Fruit fly (Drosophila melanogaster): ENCODE data around the gene Met.

The Met gene

dm6 chrX:11622649-11623425 lies 6.9 kb downstream of the Met start (continued):
- TF ChIP-seq Med (GFP tag) (peak; percentile 97), CG6854 (GFP tag; optimal IDR thresholded peaks at IDR 0.05) (peak; percentile 2), pum (GFP tag; optimal IDR thresholded peaks at IDR 0.05) (no peak), sim (GFP tag; IDR thresholded peaks at IDR 0.05) (peak; percentile 51; the same call in 1 of the 2 replicates), nom (GFP tag; optimal IDR thresholded peaks at IDR 0.05) (peak; percentile 96), Doc3 (GFP tag; IDR thresholded peaks at IDR 0.05; ENCODE audit: partially characterized antibody) (no peak), CG7556 (GFP tag; optimal IDR thresholded peaks at IDR 0.05) (peak; percentile 63), dmrt11E (tag; optimal IDR thresholded peaks at IDR 0.05) (peak; percentile 22), CG6813 (GFP tag; optimal IDR thresholded peaks at IDR 0.05) (no peak), CG10209 (GFP tag; optimal IDR thresholded peaks at IDR 0.05) (peak; percentile 71), Scr (GFP tag; IDR thresholded peaks at IDR 0.05; ENCODE audit: partially characterized antibody) (no peak), disco-r (GFP tag; optimal IDR thresholded peaks at IDR 0.05) (peak; percentile 19), prd (optimal IDR thresholded peaks at IDR 0.05) (no peak), prd (GFP tag; IDR thresholded peaks at IDR 0.05) (peak; percentile 83), Six4 (GFP tag; optimal IDR thresholded peaks at IDR 0.05) (peak; percentile 63), ham (GFP tag; IDR thresholded peaks at IDR 0.05) (no peak), CG12659 (GFP tag; optimal IDR thresholded peaks at IDR 0.05) (peak; percentile 74), CG14860 (GFP tag; IDR thresholded peaks at IDR 0.05; ENCODE audit: partially characterized antibody) (no peak), Poxn (GFP tag; IDR thresholded peaks at IDR 0.05) (peak; percentile 24; the same call in 1 of the 2 replicates), CG15514 (GFP tag; optimal IDR thresholded peaks at IDR 0.05) (peak; percentile 50), br (optimal IDR thresholded peaks at IDR 0.05) (no peak), Hmr (GFP tag; optimal IDR thresholded peaks at IDR 0.05) (peak; percentile 65), CG14014 (GFP tag; IDR thresholded peaks at IDR 0.05) (peak; percentile 87), kah (GFP tag; optimal IDR thresholded peaks at IDR 0.05) (no peak), slp2 (GFP tag; optimal IDR thresholded peaks at IDR 0.05) (peak; percentile 60), B-H1 (GFP tag; IDR thresholded peaks at IDR 0.05) (peak; percentile 57; the same call in 2 of the 3 replicates), nerfin-2 (GFP tag; IDR thresholded peaks at IDR 0.05; ENCODE audit: partially characterized antibody) (no peak), Xrp1 (GFP tag; IDR thresholded peaks at IDR 0.05) (peak; percentile 74), danr (GFP tag; IDR thresholded peaks at IDR 0.05) (peak; percentile 38; the same call in 1 of the 2 replicates), bowl (GFP tag; IDR thresholded peaks at IDR 0.05) (peak; percentile 64; the same call in 1 of the 2 replicates), H2.0 (GFP tag; IDR thresholded peaks at IDR 0.05) (peak; percentile 76), btn (GFP tag; optimal IDR thresholded peaks at IDR 0.05) (peak; percentile 44), CG4404 (GFP tag; IDR thresholded peaks at IDR 0.05) (peak; percentile 37; the same call in 1 of the 2 replicates), bigmax (GFP tag; optimal IDR thresholded peaks at IDR 0.05) (no peak), CG6175 (GFP tag; IDR thresholded peaks at IDR 0.05) (0 out of 3 replicates have a peak, but pooled peaks have one; percentile 50), Awh (GFP tag; IDR thresholded peaks at IDR 0.05) (peak; percentile 84), lbe (GFP tag; optimal IDR thresholded peaks at IDR 0.05) (peak; percentile 95), chif (GFP tag; optimal IDR thresholded peaks at IDR 0.05) (peak; percentile 52 to 80), CG18011 (GFP tag; optimal IDR thresholded peaks at IDR 0.05) (no peak), mam (GFP tag; optimal IDR thresholded peaks at IDR 0.05) (peak; percentile 24), inv (GFP tag; IDR thresholded peaks at IDR 0.05; ENCODE audit: partially characterized antibody) (no peak), CG4854 (GFP tag; optimal IDR thresholded peaks at IDR 0.05) (peak; percentile 71), Elba2 (GFP tag; optimal IDR thresholded peaks at IDR 0.05) (no peak), CG6254 (GFP tag; optimal IDR thresholded peaks at IDR 0.05) (no peak), Atf3 (GFP tag; optimal IDR thresholded peaks at IDR 0.05) (peak; percentile 58), D19B (GFP tag; optimal IDR thresholded peaks at IDR 0.05) (peak; percentile 2), CG2202 (tag; optimal IDR thresholded peaks at IDR 0.05) (peak; percentile 0), Ravus (GFP tag; IDR thresholded peaks at IDR 0.05) (no peak; the same call in 1 of the 2 replicates), gce (GFP tag; IDR thresholded peaks at IDR 0.05) (no peak)
